Worm (Caenorhabditis elegans): ENCODE data around the gene clec-207.

- TF ChIP-seq ztf-18 (tag; optimal IDR thresholded peaks at IDR 0.05) (no peak), zim-3 (tag; optimal IDR thresholded peaks at IDR 0.05) (no peak), die-1 (tag; optimal IDR thresholded peaks at IDR 0.05) (no peak), ama-1 (optimal IDR thresholded peaks at IDR 0.05) (no peak), ama-1 (GFP tag; optimal IDR thresholded peaks at IDR 0.05) (no peak), sdz-38 (tag; optimal IDR thresholded peaks at IDR 0.05) (no peak), F37B4.10 (GFP tag; IDR thresholded peaks at IDR 0.05) (no peak), nhr-80 (tag; optimal IDR thresholded peaks at IDR 0.05) (no peak), nfya-1 (tag; optimal IDR thresholded peaks at IDR 0.05; ENCODE audit: borderline replicate concordance, insufficient read depth) (no peak), nhr-27 (tag; optimal IDR thresholded peaks at IDR 0.05) (no peak), K12H6.12 (tag; optimal IDR thresholded peaks at IDR 0.05) (no peak), Y53G8AR.9 (GFP tag; conservative IDR thresholded peaks at IDR 0.05) (no peak)
Measured at ce11 chrV:2146044-2146443, 50.2 kb downstream of the clec-207 start, which contains the start of gene str-52.
